Worm (Caenorhabditis elegans) whole organism, L4/young adult: Measurements from ENCODE around the gene F52D1.2.

Experiments
- W03F9.2 ChIP-seq: fragments of 150-350 bp; optimal IDR thresholded peaks from 2 replicates; lab custom pipeline; 2014; ENCODE audit warnings: missing biosample characterization, missing genetic modification characterization
- dao-5 ChIP-seq: sonication (generic microtip); optimal IDR thresholded peaks from 2 replicates; lab custom pipeline; 2016; ENCODE audit warnings: missing genotype, missing genetic modification characterization, moderate library complexity, missing compliant biosample characterization
- him-1 ChIP-seq: sonication (generic microtip); optimal IDR thresholded peaks from 2 replicates; lab custom pipeline; 2016; ENCODE audit warnings: missing genotype, missing genetic modification reagents, missing genetic modification characterization, missing compliant biosample characterization

F52D1.2 gene

DNA sequence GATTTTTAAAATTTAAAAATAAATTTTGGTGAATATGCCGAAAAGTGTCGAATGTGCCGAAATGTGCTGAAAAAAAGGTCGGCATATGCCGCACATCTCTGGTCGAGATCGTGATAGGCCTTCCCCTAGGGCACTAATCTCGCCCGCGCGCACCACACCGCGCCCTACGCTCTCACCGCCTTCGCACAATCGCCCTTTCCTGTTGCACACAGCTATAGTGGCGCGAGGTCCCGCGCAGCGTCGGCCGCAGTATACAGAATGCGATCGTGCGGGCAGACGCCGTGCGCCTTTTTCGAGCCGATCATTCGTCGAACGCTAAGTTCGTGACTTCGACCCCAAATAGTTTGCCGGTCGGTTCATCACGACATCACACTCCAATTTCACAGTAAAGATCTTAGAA lies 50.5 kb downstream of the F52D1.2 start:
- no peak for TF ChIP-seq dao-5
- TF ChIP-seq W03F9.2 (tag; lab: Kevin White, UChicago), result no peak
- no peak for TF ChIP-seq him-1 (tag; lab: Kevin White, UChicago)

- TF ChIP-seq W03F9.2 (tag; lab: Kevin White, UChicago), result no peak
- TF ChIP-seq dao-5, result no peak
- no peak for TF ChIP-seq him-1 (tag; lab: Kevin White, UChicago)
Observed at ce11 chrX:397259-397658, 52.8 kb downstream of the F52D1.2 start, which contains the start of gene R04A9.6. R04A9.6 (plus strand) TSS chrX:397559.
